Worm (Caenorhabditis elegans) whole organism, L2 larva: Measurements from ENCODE around the gene K10H10.9.
A peak's percentile ranks its signal among the peaks of the same experiment; 100 is the strongest.

Experiments used
- F13H6.1 ChIP-seq: sonication (generic microtip); optimal IDR thresholded peaks from 2 replicates; lab custom pipeline; 2016; ENCODE audit warnings: missing genetic modification characterization, missing compliant biosample characterization
- R02D3.7 ChIP-seq: fragments of 150-350 bp; optimal IDR thresholded peaks from 2 replicates; lab custom pipeline; 2014; ENCODE audit warnings: missing biosample characterization, missing genetic modification characterization
- ZK546.5 ChIP-seq: sonication (generic microtip); optimal IDR thresholded peaks from 2 replicates; lab custom pipeline; 2017; ENCODE audit warnings: missing biosample characterization, missing genetic modification characterization
- alr-1 ChIP-seq: fragments of 150-350 bp; optimal IDR thresholded peaks from 2 replicates; lab custom pipeline; 2014; ENCODE audit warnings: missing biosample characterization, missing genetic modification characterization
- blmp-1 ChIP-seq: sonication (generic microtip); optimal IDR thresholded peaks from 2 replicates; lab custom pipeline; 2017; ENCODE audit warnings: missing genetic modification characterization, mild to moderate bottlenecking, missing compliant biosample characterization, antibody characterized with exemption, moderate library complexity; ENCODE audit not compliant: insufficient read depth
- crh-2 ChIP-seq: sonication (generic microtip); optimal IDR thresholded peaks from 2 replicates; lab custom pipeline; 2017; ENCODE audit warnings: missing biosample characterization, missing genetic modification characterization
- fos-1 ChIP-seq: fragments of 150-350 bp; optimal IDR thresholded peaks from 2 replicates; lab custom pipeline; 2014; ENCODE audit warnings: missing biosample characterization, missing genetic modification characterization
- gmeb-1 ChIP-seq: fragments of 150-350 bp; optimal IDR thresholded peaks from 2 replicates; lab custom pipeline; 2014; ENCODE audit warnings: missing biosample characterization, missing genetic modification characterization
- lin-13 ChIP-seq: fragments of 150-350 bp; optimal IDR thresholded peaks from 2 replicates; lab custom pipeline; 2014; ENCODE audit warnings: missing biosample characterization, missing genetic modification reagents, missing genetic modification characterization
- lsy-2 ChIP-seq, 2 experiments: fragments of 150-350 bp in 1 of 2; sonication (generic microtip) in 1 of 2; optimal IDR thresholded peaks; 2 replicates each; lab custom pipeline; 2014 to 2017; ENCODE audit warnings: missing biosample characterization in 2 of 2, missing genetic modification characterization in 2 of 2
- mbf-1 ChIP-seq: sonication (generic microtip); optimal IDR thresholded peaks from 2 replicates; lab custom pipeline; 2017; ENCODE audit warnings: missing biosample characterization, missing genetic modification characterization
- nhr-11 ChIP-seq: fragments of 150-350 bp; optimal IDR thresholded peaks from 2 replicates; lab custom pipeline; 2014; ENCODE audit warnings: missing biosample characterization, missing genetic modification characterization
- nhr-129 ChIP-seq: fragments of 150-350 bp; optimal IDR thresholded peaks from 2 replicates; lab custom pipeline; 2014; ENCODE audit warnings: missing biosample characterization, missing genetic modification characterization
- nhr-21 ChIP-seq: fragments of 150-350 bp; optimal IDR thresholded peaks from 2 replicates; lab custom pipeline; 2014; ENCODE audit warnings: missing biosample characterization, missing genetic modification characterization
- nhr-23 ChIP-seq: fragments of 150-350 bp; optimal IDR thresholded peaks from 2 replicates; lab custom pipeline; 2014; ENCODE audit warnings: missing biosample characterization, missing genetic modification reagents, missing genetic modification characterization
- nhr-25 ChIP-seq: fragments of 150-350 bp; sonication (generic microtip); optimal IDR thresholded peaks from 3 replicates; lab custom pipeline; 2014; ENCODE audit warnings: missing biosample characterization, missing genetic modification characterization
- peb-1 ChIP-seq: fragments of 150-350 bp; optimal IDR thresholded peaks from 2 replicates; lab custom pipeline; 2014; ENCODE audit warnings: missing biosample characterization, missing genetic modification characterization
- sma-3 ChIP-seq: sonication (generic microtip); optimal IDR thresholded peaks from 2 replicates; lab custom pipeline; 2016; ENCODE audit warnings: missing genetic modification reagents, missing genetic modification characterization, missing compliant biosample characterization
- snpc-4 ChIP-seq: fragments of 150-350 bp; optimal IDR thresholded peaks from 2 replicates; lab custom pipeline; 2014; ENCODE audit warnings: missing biosample characterization, missing genetic modification characterization
- unc-55 ChIP-seq: fragments of 150-350 bp; sonication (generic microtip); optimal IDR thresholded peaks from 3 replicates; lab custom pipeline; 2014; ENCODE audit warnings: missing biosample characterization, missing genetic modification reagents, missing genetic modification characterization
- zag-1 ChIP-seq: fragments of 150-350 bp; optimal IDR thresholded peaks from 2 replicates; lab custom pipeline; 2014; ENCODE audit warnings: missing biosample characterization, missing genetic modification characterization
- ztf-1 ChIP-seq: fragments of 200-800 bp; sonication (Bioruptor generic); conservative IDR thresholded peaks from 2 replicates; pipeline ENCODE4 v1.3.6; 2022; ENCODE audit warnings: missing genetic modification characterization, missing compliant biosample characterization
- ztf-4 ChIP-seq: fragments of 150-350 bp; optimal IDR thresholded peaks from 2 replicates; lab custom pipeline; 2014; ENCODE audit warnings: missing biosample characterization, missing genetic modification characterization

Gene K10H10.9

DNA sequence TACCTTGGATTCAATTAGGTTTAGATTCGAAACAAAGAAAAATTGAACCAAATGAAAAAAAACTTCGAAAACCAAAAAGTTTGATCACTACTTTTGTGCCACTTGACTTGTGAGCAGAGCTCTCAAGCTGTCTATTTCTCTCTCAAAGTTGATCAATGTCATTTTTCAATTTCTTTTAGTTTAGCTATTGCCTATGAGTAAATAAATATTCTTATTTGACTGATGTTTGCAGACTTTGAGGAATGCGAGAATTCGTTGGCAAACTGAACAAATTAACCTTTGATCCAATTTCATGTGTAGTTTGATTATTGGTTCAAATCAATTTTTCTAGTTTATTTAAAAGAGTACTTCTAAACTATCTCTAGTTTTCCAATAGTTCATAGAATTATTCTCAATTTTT, 31.1 kb downstream of the K10H10.9 start:
- TF ChIP-seq F13H6.1 (no peak), alr-1 (no peak), mbf-1 (tag; lab: Kevin White, UChicago) (no peak), gmeb-1 (tag; lab: Kevin White, UChicago) (no peak), nhr-11 (tag; lab: Kevin White, UChicago) (no peak), ZK546.5 (tag; lab: Kevin White, UChicago) (no peak), snpc-4 (tag; lab: Kevin White, UChicago) (no peak), nhr-23 (no peak), ztf-4 (tag; lab: Kevin White, UChicago) (no peak), ztf-1 (GFP tag; lab: Robert Waterston, UW) (no peak)

DNA sequence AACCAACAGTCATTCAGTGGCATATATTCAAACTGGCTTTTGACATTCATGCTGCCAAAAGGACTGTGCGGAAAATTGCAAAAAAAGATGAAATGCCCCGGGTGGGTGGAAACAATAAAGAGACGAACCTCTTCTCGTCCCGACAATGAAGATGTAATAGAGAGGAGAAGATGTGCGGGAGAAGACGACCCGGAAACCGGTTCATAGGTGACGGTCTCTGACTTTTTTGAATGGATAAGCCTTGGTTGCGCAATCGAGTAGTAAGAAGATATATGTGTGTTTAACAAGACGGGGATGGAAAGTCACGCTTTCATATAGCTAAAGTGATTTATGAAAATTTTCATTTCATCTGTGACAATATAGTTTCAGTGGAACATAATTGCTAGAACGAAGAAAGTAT, 34.1 kb downstream of the K10H10.9 start:
- peak; percentile 21 for TF ChIP-seq nhr-25 (tag; lab: Kevin White, UChicago)
- peak; percentile 29 for TF ChIP-seq blmp-1 (tag; lab: Kevin White, UChicago)
- TF ChIP-seq nhr-21 (tag; lab: Kevin White, UChicago) = peak; percentile 42
- TF ChIP-seq R02D3.7 (tag; lab: Kevin White, UChicago) = no peak

DNA sequence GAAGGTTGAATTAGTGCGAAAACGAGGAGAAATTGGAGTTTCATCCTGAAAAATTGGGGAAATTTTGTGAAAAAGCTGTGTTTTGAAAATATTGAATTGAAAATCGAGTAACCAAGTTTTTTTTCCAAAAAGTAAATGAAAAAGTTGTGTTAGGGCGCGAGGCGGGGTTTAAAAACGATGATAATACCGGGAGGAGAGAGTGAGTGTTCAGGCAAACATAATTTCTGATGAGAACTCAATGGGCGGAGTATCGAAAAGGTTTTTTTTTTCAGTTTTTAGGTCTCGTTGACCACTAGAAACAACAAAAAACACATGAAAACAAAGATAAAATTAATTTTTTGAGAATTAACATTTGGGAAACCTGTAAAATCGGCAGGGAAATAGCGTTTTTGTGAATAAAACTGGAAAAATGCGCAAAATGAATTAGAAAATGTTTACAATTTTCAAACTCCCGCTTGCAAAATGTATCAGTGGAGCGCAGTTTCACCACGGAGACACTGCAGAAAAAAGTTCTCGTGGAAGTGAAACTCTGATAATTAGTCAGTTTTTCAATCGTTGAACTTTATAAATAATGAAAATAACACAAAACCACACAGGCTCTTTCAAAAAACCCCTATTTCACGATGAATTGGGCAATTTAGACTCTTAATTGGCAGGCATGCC, 35.2 kb downstream of the K10H10.9 start, which contains the start of gene C13B4.1:
TSS of gene C13B4.1 (minus strand) at position 51 of the 663 bp plus-strand sequence.
- no peak for TF ChIP-seq lin-13 (GFP tag; lab: Kevin White, UChicago)
- TF ChIP-seq gmeb-1 (tag; lab: Kevin White, UChicago) = peak; percentile 6

DNA sequence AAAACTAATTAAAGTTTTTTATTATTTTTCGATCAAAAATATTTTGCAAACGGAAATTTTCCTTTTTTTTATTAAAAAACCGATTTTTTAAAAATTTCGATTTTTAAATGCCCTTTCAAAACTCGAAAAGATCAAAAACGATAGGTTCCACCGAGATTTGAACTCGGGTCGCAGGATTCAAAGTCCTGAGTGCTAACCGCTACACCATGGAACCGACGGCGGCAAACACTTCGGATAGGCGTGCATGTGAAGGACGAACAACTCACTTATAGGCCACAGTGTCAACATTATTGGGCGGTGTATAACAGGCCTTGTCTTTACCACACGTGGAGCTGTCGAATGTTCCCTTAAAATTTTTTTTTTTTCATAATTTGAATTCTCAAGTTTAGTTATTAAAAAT, 40.2 kb downstream of the K10H10.9 start:
- TF ChIP-seq nhr-129 (tag; lab: Kevin White, UChicago) (peak; percentile 59), sma-3 (GFP tag; lab: Kevin White, UChicago) (peak; percentile 20), zag-1 (tag; lab: Kevin White, UChicago) (no peak), ztf-4 (tag; lab: Kevin White, UChicago) (no peak), unc-55 (GFP tag; lab: Kevin White, UChicago) (peak; percentile 1), lsy-2 (tag; optimal IDR thresholded peaks at IDR 0.05; lab: Kevin White, UChicago) (peak in 1 of 2 experiments; percentile 37), gmeb-1 (tag; lab: Kevin White, UChicago) (peak; percentile 14)

ce11 chrII:14470020-14470419, 44.9 kb downstream of the K10H10.9 start:
- TF ChIP-seq crh-2 (tag; lab: Kevin White, UChicago) (no peak), peb-1 (tag; lab: Kevin White, UChicago) (no peak), nhr-129 (tag; lab: Kevin White, UChicago) (no peak), fos-1 (no peak), snpc-4 (tag; lab: Kevin White, UChicago) (no peak), mbf-1 (tag; lab: Kevin White, UChicago) (no peak)
